Fruit fly (Drosophila melanogaster) whole organism, prepupa: ENCODE results near the gene CG17097.

Source experiments
- CG11902 ChIP-seq: fragments of 200-800 bp; sonication (Bioruptor generic); optimal IDR thresholded peaks from 3 replicates; lab custom pipeline; 2016; ENCODE audit warnings: missing biosample characterization, missing genetic modification characterization
- CG32006 ChIP-seq: fragments of 200-800 bp; sonication (Bioruptor generic); optimal IDR thresholded peaks from 3 replicates; lab custom pipeline; 2017; ENCODE audit warnings: missing biosample characterization, mild to moderate bottlenecking, missing genetic modification characterization
- CG4318 ChIP-seq: fragments of 200-800 bp; sonication (Bioruptor generic); optimal IDR thresholded peaks from 3 replicates; lab custom pipeline; 2017; ENCODE audit warnings: missing biosample characterization, mild to moderate bottlenecking, missing genetic modification characterization
- CG6792 ChIP-seq: fragments of 200-800 bp; sonication (Bioruptor generic); optimal IDR thresholded peaks from 3 replicates; lab custom pipeline; 2016; ENCODE audit warnings: missing biosample characterization, missing genetic modification characterization
- Eip78C ChIP-seq: fragments of 200-800 bp; sonication (Bioruptor generic); peaks from one replicate; lab custom pipeline; 2016; ENCODE audit warnings: missing biosample characterization, missing genetic modification characterization
- Lpt ChIP-seq: fragments of 200-800 bp; sonication (Bioruptor generic); optimal IDR thresholded peaks from 3 replicates; lab custom pipeline; 2016; ENCODE audit warnings: missing biosample characterization, missing genetic modification characterization
- Sox14 ChIP-seq: fragments of 200-800 bp; sonication (Bioruptor generic); optimal IDR thresholded peaks from 3 replicates; lab custom pipeline; 2016; ENCODE audit warnings: missing biosample characterization, missing genetic modification characterization
- cyc ChIP-seq: fragments of 200-800 bp; sonication (Bioruptor generic); optimal IDR thresholded peaks from 3 replicates; lab custom pipeline; 2016; ENCODE audit warnings: missing biosample characterization, missing genetic modification characterization
- fd59A ChIP-seq: fragments of 200-800 bp; sonication (Bioruptor generic); optimal IDR thresholded peaks from 2 replicates; lab custom pipeline; 2017; ENCODE audit warnings: missing biosample characterization, mild to moderate bottlenecking, missing genetic modification characterization, missing genetic modification reagents
- topi ChIP-seq: fragments of 200-800 bp; sonication (Bioruptor generic); optimal IDR thresholded peaks from 3 replicates; lab custom pipeline; 2016; ENCODE audit warnings: missing biosample characterization, missing genetic modification characterization

dm6 chr2L:10672989-10673388, 26.8 kb downstream of the CG17097 start:
- TF ChIP-seq Sox14 (GFP tag; lab: Kevin White, UChicago) (no peak), fd59A (no peak), Eip78C (peak; percentile 92), CG11902 (GFP tag; lab: Kevin White, UChicago) (no peak), topi (no peak), CG6792 (peak; percentile 6), CG4318 (GFP tag; lab: Kevin White, UChicago) (no peak), cyc (GFP tag; lab: Kevin White, UChicago) (no peak), CG32006 (GFP tag; lab: Kevin White, UChicago) (peak; percentile 47), Lpt (no peak)
